Worm (Caenorhabditis elegans) whole organism, young adult: Measurements from ENCODE around the gene C01B9.4.

ENCODE experiments used
- Y67H2A.10 ChIP-seq: fragments of 200-800 bp; sonication (Bioruptor generic); conservative IDR thresholded peaks from 2 replicates; pipeline ENCODE4 v1.3.6; 2022; ENCODE audit warnings: missing genetic modification reagents, missing genetic modification characterization, missing compliant biosample characterization
- akir-1 ChIP-seq: fragments of 200-800 bp; sonication (Bioruptor generic); optimal IDR thresholded peaks from 2 replicates; lab custom pipeline; 2018; ENCODE audit warnings: mild to moderate bottlenecking, missing genetic modification characterization, moderate library complexity, missing compliant biosample characterization
- pha-4 ChIP-seq: fragments of 150-350 bp; sonication (generic microtip); optimal IDR thresholded peaks from 2 replicates; lab custom pipeline; 2014; ENCODE audit warnings: missing biosample characterization, missing genetic modification reagents, missing genetic modification characterization
- snpc-3.4 ChIP-seq: sonication (generic microtip); optimal IDR thresholded peaks from 2 replicates; lab custom pipeline; 2017; ENCODE audit warnings: missing genetic modification characterization, mild to moderate bottlenecking, missing compliant biosample characterization, antibody characterized with exemption, moderate library complexity, missing genotype, missing genetic modification reagents
- ztf-25 ChIP-seq: fragments of 200-800 bp; sonication (Bioruptor generic); IDR thresholded peaks from 2 replicates; pipeline ENCODE4 v1.3.6; 2022; ENCODE audit warnings: missing genetic modification reagents, missing genetic modification characterization, missing compliant biosample characterization

DNA sequence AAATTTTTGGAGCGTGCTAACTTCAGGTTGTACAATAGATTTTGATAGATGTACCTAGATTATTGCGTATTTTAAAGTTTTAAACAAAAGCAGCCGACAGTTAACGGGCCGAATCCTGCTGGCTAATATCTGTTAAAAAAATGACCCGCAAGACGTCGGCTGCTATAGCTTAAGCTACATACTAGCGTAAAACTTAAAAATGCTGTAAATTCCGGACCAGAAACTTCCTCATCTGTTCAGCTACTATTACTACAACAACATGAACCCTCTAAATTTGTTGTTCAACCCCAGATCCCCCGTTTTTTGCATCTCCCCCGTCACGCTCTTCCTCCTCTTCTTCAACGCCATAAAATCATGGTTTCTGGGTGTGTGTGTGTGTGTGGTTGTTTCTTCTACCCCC, 3.1 kb upstream of the C01B9.4 start:
- TF ChIP-seq snpc-3.4 (tag; lab: Kevin White, UChicago) (no peak), Y67H2A.10 (GFP tag; lab: Robert Waterston, UW) (no peak), akir-1 (GFP tag; lab: Kevin White, UChicago) (no peak), pha-4 (no peak), ztf-25 (GFP tag; lab: Robert Waterston, UW) (no peak)
